Fruit fly (Drosophila melanogaster): ENCODE data around the gene CG31933.

CG31933 gene

dm6 chr2L:1837717-1838368 lies 14.7 kb upstream of the CG31933 start (continued):
- TF ChIP-seq D19B (GFP tag; optimal IDR thresholded peaks at IDR 0.05), result peak; percentile 7
- TF ChIP-seq ken (GFP tag; IDR thresholded peaks at IDR 0.05), result no peak
- TF ChIP-seq Scr (GFP tag; IDR thresholded peaks at IDR 0.05; ENCODE audit: partially characterized antibody), result no peak
- peak; percentile 20 for TF ChIP-seq CG12391 (tag; optimal IDR thresholded peaks at IDR 0.05)
- TF ChIP-seq CG18764 (GFP tag; optimal IDR thresholded peaks at IDR 0.05), result no peak
- TF ChIP-seq CG34376 (GFP tag; optimal IDR thresholded peaks at IDR 0.05), result no peak
- TF ChIP-seq CG1792 (GFP tag; optimal IDR thresholded peaks at IDR 0.05), result no peak
- TF ChIP-seq Xbp1 (GFP tag; optimal IDR thresholded peaks at IDR 0.05), result peak; percentile 17
- peak; percentile 27 for TF ChIP-seq her (GFP tag; optimal IDR thresholded peaks at IDR 0.05)
- TF ChIP-seq caup (GFP tag; optimal IDR thresholded peaks at IDR 0.05; ENCODE audit: severe bottlenecking), result peak; percentile 46
- peak; percentile 59 for TF ChIP-seq sisA (GFP tag; IDR thresholded peaks at IDR 0.05)
- TF ChIP-seq CG15696 (tag; optimal IDR thresholded peaks at IDR 0.05), result no peak
- no peak for TF ChIP-seq CG16863 (GFP tag; optimal IDR thresholded peaks at IDR 0.05)
- TF ChIP-seq Nf-YB (GFP tag; optimal IDR thresholded peaks at IDR 0.05), result no peak
- TF ChIP-seq lmd (GFP tag; IDR thresholded peaks at IDR 0.05), result peak; percentile 60
- no peak for TF ChIP-seq hbn (GFP tag; IDR thresholded peaks at IDR 0.05; ENCODE audit: partially characterized antibody)
- no peak for TF ChIP-seq knrl (GFP tag; IDR thresholded peaks at IDR 0.05; ENCODE audit: partially characterized antibody)
- TF ChIP-seq ttk (GFP tag; IDR thresholded peaks at IDR 0.05), result peak; percentile 14; the same call in 1 of the 2 replicates
- TF ChIP-seq ato (GFP tag; IDR thresholded peaks at IDR 0.05; ENCODE audit: partially characterized antibody), result no peak
- peak; percentile 54 for TF ChIP-seq CG2678 (tag; optimal IDR thresholded peaks at IDR 0.05)
- no peak for TF ChIP-seq exex (tag; optimal IDR thresholded peaks at IDR 0.05)
- TF ChIP-seq CG11504 (tag; optimal IDR thresholded peaks at IDR 0.05), result peak; percentile 56
- TF ChIP-seq Kr (GFP tag; optimal IDR thresholded peaks at IDR 0.05), result no peak
- TF ChIP-seq CG6272 (GFP tag; IDR thresholded peaks at IDR 0.05), result no peak
- TF ChIP-seq CG5180 (GFP tag; optimal IDR thresholded peaks at IDR 0.05), result no peak
- TF ChIP-seq Abd-B (GFP tag; optimal IDR thresholded peaks at IDR 0.05), result peak; percentile 23
- TF ChIP-seq chif (GFP tag; optimal IDR thresholded peaks at IDR 0.05), result no peak
- TF ChIP-seq Dref (GFP tag; IDR thresholded peaks at IDR 0.05), result no peak
- TF ChIP-seq fru (optimal IDR thresholded peaks at IDR 0.05), result no peak
- TF ChIP-seq crp (GFP tag; optimal IDR thresholded peaks at IDR 0.05), result no peak
- no peak for TF ChIP-seq gce (GFP tag; IDR thresholded peaks at IDR 0.05)
- no peak for TF ChIP-seq CG4820 (GFP tag; optimal IDR thresholded peaks at IDR 0.05)
- TF ChIP-seq tup (GFP tag; optimal IDR thresholded peaks at IDR 0.05), result peak; percentile 8
- TF ChIP-seq CG13424 (tag; optimal IDR thresholded peaks at IDR 0.05), result peak; percentile 51
- TF ChIP-seq CG2712 (tag; optimal IDR thresholded peaks at IDR 0.05), result no peak
- TF ChIP-seq klu (GFP tag; IDR thresholded peaks at IDR 0.05), result no peak
- TF ChIP-seq CG14667 (GFP tag; IDR thresholded peaks at IDR 0.05), result 0 out of 2 replicates have a peak, but pooled peaks have one; percentile 41
- TF ChIP-seq unpg (GFP tag; optimal IDR thresholded peaks at IDR 0.05), result peak; percentile 37
- TF ChIP-seq seq (GFP tag; IDR thresholded peaks at IDR 0.05), result no peak
- no peak for TF ChIP-seq C15 (GFP tag; IDR thresholded peaks at IDR 0.05)
- no peak for TF ChIP-seq oc (tag; optimal IDR thresholded peaks at IDR 0.05)
- no peak for TF ChIP-seq CG2199 (GFP tag; IDR thresholded peaks at IDR 0.05)
- TF ChIP-seq CG13894 (tag; optimal IDR thresholded peaks at IDR 0.05), result no peak
- no peak; the same call in 1 of the 2 replicates for TF ChIP-seq MBD-R2 (GFP tag; IDR thresholded peaks at IDR 0.05)
- TF ChIP-seq CG10565 (GFP tag; optimal IDR thresholded peaks at IDR 0.05), result no peak
- peak; percentile 24 for TF ChIP-seq tin (GFP tag; optimal IDR thresholded peaks at IDR 0.05)
- TF ChIP-seq CG2889 (GFP tag; IDR thresholded peaks at IDR 0.05), result 0 out of 3 replicates have a peak, but pooled peaks have one; percentile 59
- no peak for TF ChIP-seq pb (GFP tag; optimal IDR thresholded peaks at IDR 0.05)
- no peak for TF ChIP-seq dimm (GFP tag; IDR thresholded peaks at IDR 0.05)
- no peak for TF ChIP-seq CG8089 (GFP tag; optimal IDR thresholded peaks at IDR 0.05)
